Worm (Caenorhabditis elegans): ENCODE data around the gene F54D10.9.
A peak's percentile ranks its signal among the peaks of the same experiment; 100 is the strongest.

F54D10.9 gene

DNA sequence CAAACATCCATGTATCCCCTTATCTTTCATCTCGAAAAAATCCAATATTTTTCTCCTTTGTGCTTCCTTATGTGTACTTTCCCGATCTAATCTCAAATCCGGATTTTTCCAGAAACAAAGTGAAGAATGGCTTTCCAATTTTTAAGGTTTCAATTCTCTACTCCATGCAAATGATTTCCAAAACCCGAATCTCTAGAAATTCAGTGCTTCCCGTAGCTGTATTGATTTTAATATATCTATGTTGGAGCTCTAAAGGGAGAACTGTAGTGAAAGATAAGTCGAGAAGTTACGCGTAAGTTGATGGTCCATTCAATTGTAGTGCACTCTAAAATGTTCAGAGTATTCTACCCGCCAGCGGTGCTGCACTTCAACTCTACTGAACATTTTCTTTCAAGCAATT lies 7.3 kb upstream of the F54D10.9 start, which contains the start of gene C17A2.4:
TSS of gene C17A2.4 (plus strand) at position 301 of the 400 bp plus-strand sequence.
- TF ChIP-seq ceh-44 (GFP tag; IDR thresholded peaks at IDR 0.05), result no peak
- peak; percentile 10 for TF ChIP-seq aha-1 (tag)

DNA sequence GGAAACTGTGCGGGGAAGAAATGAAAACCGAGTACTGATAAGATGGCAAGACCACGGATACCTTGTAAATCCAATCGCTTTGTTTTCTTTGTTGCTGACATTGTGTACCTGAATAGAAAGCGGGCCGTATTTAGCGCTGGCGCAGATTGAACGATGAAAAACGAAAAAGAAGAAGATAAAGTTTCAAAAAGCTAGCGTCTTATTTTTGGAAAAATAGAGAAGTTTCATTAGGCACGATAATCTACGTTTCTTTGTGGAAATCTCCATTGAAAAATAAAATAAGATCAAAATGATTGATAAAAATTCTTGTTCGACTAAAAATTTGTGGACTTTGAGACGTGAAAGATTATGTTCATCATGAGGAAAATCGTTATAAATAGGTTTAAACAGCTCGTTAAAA lies 3.6 kb upstream of the F54D10.9 start, which contains the start of gene oac-4:
TSS of gene oac-4 (minus strand) at position 101 of the 400 bp plus-strand sequence.
- 0 out of 2 replicates have a peak, but pooled peaks have one; percentile 6 for TF ChIP-seq ctbp-1 (GFP tag; IDR thresholded peaks at IDR 0.05)
- no peak for TF ChIP-seq duxl-1 (tag; optimal IDR thresholded peaks at IDR 0.05; ENCODE audit: poor library complexity)
- TF ChIP-seq mes-2 (tag; optimal IDR thresholded peaks at IDR 0.05; ENCODE audit: poor library complexity, severe bottlenecking), result no peak

ce11 chrII:3829623-3830022 lies 2.7 kb downstream of the F54D10.9 start:
- no peak for TF ChIP-seq ztf-11 (tag; optimal IDR thresholded peaks at IDR 0.05)
- no peak for TF ChIP-seq hlh-11 (tag; optimal IDR thresholded peaks at IDR 0.05)
- peak in 1 of 2 experiments; percentile 93 for TF ChIP-seq unc-62 (GFP tag; optimal IDR thresholded peaks at IDR 0.05 in 1 of 2)
- no peak for TF ChIP-seq unc-62 (tag; optimal IDR thresholded peaks at IDR 0.05)
- no peak for TF ChIP-seq madf-9 (GFP tag; conservative IDR thresholded peaks at IDR 0.05)
- TF ChIP-seq nhr-76 (tag; optimal IDR thresholded peaks at IDR 0.05), result no peak
- no peak for TF ChIP-seq T20F7.1 (GFP tag; optimal IDR thresholded peaks at IDR 0.05)

DNA sequence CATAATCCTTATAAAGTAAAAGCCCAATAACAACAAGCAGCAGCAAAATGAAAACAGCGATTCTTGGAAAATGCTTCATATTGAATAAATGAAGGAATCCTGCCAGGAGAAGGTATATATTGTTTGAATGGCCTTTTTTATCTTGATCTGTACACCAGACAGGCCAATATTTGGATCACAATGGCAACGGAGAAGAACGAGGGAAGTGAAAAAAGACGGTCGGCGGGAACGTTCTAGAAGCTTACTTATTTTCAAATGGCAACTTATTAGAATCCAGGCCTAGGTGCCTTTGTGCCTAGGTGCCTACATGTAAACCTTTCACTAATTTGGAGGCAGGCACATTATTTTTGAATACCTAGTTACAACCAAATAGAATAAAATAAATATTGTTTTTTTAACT lies 4.5 kb downstream of the F54D10.9 start, which contains the start of gene F54D10.8:
TSS of gene F54D10.8 (minus strand) at position 101 of the 400 bp plus-strand sequence.
- TF ChIP-seq aha-1 (tag) (peak; percentile 88), ceh-32 (tag; optimal IDR thresholded peaks at IDR 0.05; ENCODE audit: poor library complexity) (no peak), egl-27 (tag; optimal IDR thresholded peaks at IDR 0.05) (no peak)

ce11 chrII:3823855-3824254 lies 8.4 kb downstream of the F54D10.9 start, which contains the start of gene skr-15:
TSS of gene skr-15 (plus strand) at chrII:3824155.
- TF ChIP-seq lin-15B (tag; optimal IDR thresholded peaks at IDR 0.05), result no peak
- TF ChIP-seq R02D3.7 (tag; optimal IDR thresholded peaks at IDR 0.05), result no peak
- TF ChIP-seq daf-19 (GFP tag; conservative IDR thresholded peaks at IDR 0.05), result no peak
- TF ChIP-seq zag-1 (tag; optimal IDR thresholded peaks at IDR 0.05), result no peak
- TF ChIP-seq attf-4 (tag; optimal IDR thresholded peaks at IDR 0.05), result no peak
- no peak for TF ChIP-seq Y5F2A.4 (GFP tag; optimal IDR thresholded peaks at IDR 0.05)
- TF ChIP-seq nhr-41 (GFP tag; IDR thresholded peaks at IDR 0.05), result no peak
- no peak for TF ChIP-seq unc-62 (GFP tag; optimal IDR thresholded peaks at IDR 0.05 in 1 of 2)
- no peak for TF ChIP-seq unc-62 (tag; optimal IDR thresholded peaks at IDR 0.05)
- no peak for TF ChIP-seq lin-1 (GFP tag; IDR thresholded peaks at IDR 0.05)
- no peak for TF ChIP-seq gei-8 (GFP tag; optimal IDR thresholded peaks at IDR 0.05)
- no peak for TF ChIP-seq hlh-30 (tag; optimal IDR thresholded peaks at IDR 0.05; ENCODE audit: insufficient read depth)
- TF ChIP-seq fos-1 (tag; optimal IDR thresholded peaks at IDR 0.05), result no peak
- TF ChIP-seq ceh-20 (GFP tag; IDR thresholded peaks at IDR 0.05), result no peak
- TF ChIP-seq D1046.2 (GFP tag; IDR thresholded peaks at IDR 0.05), result no peak
- TF ChIP-seq ceh-44 (GFP tag; IDR thresholded peaks at IDR 0.05), result no peak
- TF ChIP-seq nhr-102 (tag; optimal IDR thresholded peaks at IDR 0.05), result no peak
- no peak for TF ChIP-seq ctbp-1 (GFP tag; IDR thresholded peaks at IDR 0.05)
- TF ChIP-seq daf-12 (tag; optimal IDR thresholded peaks at IDR 0.05), result no peak
- TF ChIP-seq snpc-1.2 (GFP tag; IDR thresholded peaks at IDR 0.05), result no peak

ce11 chrII:3821248-3821647 lies 11.0 kb downstream of the F54D10.9 start, which contains the start of gene F54D10.7:
TSS of gene F54D10.7 (minus strand) at chrII:3821296.
- no peak for TF ChIP-seq daf-19 (GFP tag; conservative IDR thresholded peaks at IDR 0.05)

Measured in whole organism, L4 larva.